Fruit fly (Drosophila melanogaster): ENCODE data around the gene RhoGAP71E.

Gene RhoGAP71E

DNA sequence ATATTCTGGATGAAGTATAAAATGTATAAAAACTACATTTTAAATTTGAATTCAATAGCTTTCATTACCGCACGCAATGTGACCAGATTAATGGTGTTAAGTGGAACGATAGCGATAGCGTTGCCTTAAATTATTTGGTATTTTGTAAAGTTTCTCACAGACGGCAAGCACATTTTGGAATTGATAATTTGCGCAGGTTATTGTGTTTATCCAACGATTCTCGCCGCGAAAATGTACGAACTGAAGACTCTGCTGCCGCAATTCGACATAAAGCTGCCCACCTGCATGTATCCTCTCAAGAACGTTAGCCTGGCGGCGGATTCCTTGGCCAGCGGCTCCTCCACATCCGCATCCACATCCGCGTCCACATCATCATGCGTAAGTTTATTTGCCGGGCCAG lies 5.2 kb upstream of the RhoGAP71E start, which contains the start of gene AIMP2 (continued):
- TF ChIP-seq CG34422 (GFP tag; IDR thresholded peaks at IDR 0.05) (peak; percentile 12; the same call in 1 of the 3 replicates), unc-4 (GFP tag; IDR thresholded peaks at IDR 0.05; ENCODE audit: partially characterized antibody) (peak; percentile 49), MBD-R2 (GFP tag; IDR thresholded peaks at IDR 0.05) (peak; percentile 71), chinmo (GFP tag; IDR thresholded peaks at IDR 0.05; ENCODE audit: partially characterized antibody) (no peak), CG2116 (GFP tag; optimal IDR thresholded peaks at IDR 0.05) (peak; percentile 39), gfzf (GFP tag; optimal IDR thresholded peaks at IDR 0.05) (peak; percentile 80), Hmr (GFP tag; optimal IDR thresholded peaks at IDR 0.05) (no peak), CG16779 (GFP tag; IDR thresholded peaks at IDR 0.05) (0 out of 2 replicates have a peak, but pooled peaks have one; percentile 29), CG33557 (GFP tag; optimal IDR thresholded peaks at IDR 0.05) (no peak), fd3F (GFP tag; optimal IDR thresholded peaks at IDR 0.05) (no peak), CG7372 (GFP tag; IDR thresholded peaks at IDR 0.05) (no peak), CG30020 (tag; optimal IDR thresholded peaks at IDR 0.05) (peak; percentile 21), CG3847 (GFP tag; IDR thresholded peaks at IDR 0.05) (peak; percentile 24; the same call in 1 of the 2 replicates), CG34224 (GFP tag; IDR thresholded peaks at IDR 0.05; ENCODE audit: partially characterized antibody) (0 out of 3 replicates have a peak, but pooled peaks have one; percentile 20), sd (tag; optimal IDR thresholded peaks at IDR 0.05) (peak; percentile 1), bbx (GFP tag; IDR thresholded peaks at IDR 0.05; ENCODE audit: partially characterized antibody) (0 out of 2 replicates have a peak, but pooled peaks have one; percentile 50), CG9797 (GFP tag; optimal IDR thresholded peaks at IDR 0.05) (peak; percentile 78), MESR4 (GFP tag; optimal IDR thresholded peaks at IDR 0.05) (peak; percentile 76), dimm (GFP tag; IDR thresholded peaks at IDR 0.05) (no peak), phol (tag; optimal IDR thresholded peaks at IDR 0.05) (peak; percentile 0), CG12659 (GFP tag; optimal IDR thresholded peaks at IDR 0.05) (peak; percentile 15), Scr (GFP tag; IDR thresholded peaks at IDR 0.05; ENCODE audit: partially characterized antibody) (peak; percentile 31; the same call in 1 of the 2 replicates), inv (GFP tag; IDR thresholded peaks at IDR 0.05; ENCODE audit: partially characterized antibody) (0 out of 2 replicates have a peak, but pooled peaks have one; percentile 13), Myb (GFP tag; optimal IDR thresholded peaks at IDR 0.05) (peak; percentile 72), CG13775 (GFP tag; optimal IDR thresholded peaks at IDR 0.05) (peak; percentile 100), Doc3 (GFP tag; IDR thresholded peaks at IDR 0.05; ENCODE audit: partially characterized antibody) (0 out of 3 replicates have a peak, but pooled peaks have one; percentile 33), stwl (tag; optimal IDR thresholded peaks at IDR 0.05) (peak; percentile 70), CG11723 (GFP tag; optimal IDR thresholded peaks at IDR 0.05) (no peak), Opbp (GFP tag; IDR thresholded peaks at IDR 0.05; ENCODE audit: partially characterized antibody) (0 out of 3 replicates have a peak, but pooled peaks have one; percentile 4), dm (GFP tag; optimal IDR thresholded peaks at IDR 0.05) (peak; percentile 34), Dref (GFP tag; IDR thresholded peaks at IDR 0.05) (peak; percentile 71), pzg (GFP tag; optimal IDR thresholded peaks at IDR 0.05) (peak; percentile 66), lilli (GFP tag; optimal IDR thresholded peaks at IDR 0.05) (no peak), CG16813 (GFP tag; IDR thresholded peaks at IDR 0.05; ENCODE audit: partially characterized antibody) (0 out of 3 replicates have a peak, but pooled peaks have one; percentile 17), Ets97D (GFP tag; optimal IDR thresholded peaks at IDR 0.05) (peak; percentile 11), Pdp1 (GFP tag; optimal IDR thresholded peaks at IDR 0.05) (peak in 1 of 2 experiments; percentile 34), Xbp1 (GFP tag; optimal IDR thresholded peaks at IDR 0.05) (no peak), YL-1 (GFP tag; optimal IDR thresholded peaks at IDR 0.05) (peak; percentile 66), trem (tag; optimal IDR thresholded peaks at IDR 0.05) (peak; percentile 21), CG14710 (tag; optimal IDR thresholded peaks at IDR 0.05) (peak; percentile 18), CG1603 (tag; optimal IDR thresholded peaks at IDR 0.05) (peak; percentile 63), CG13287 (GFP tag; IDR thresholded peaks at IDR 0.05; ENCODE audit: partially characterized antibody) (peak; percentile 55), wek (GFP tag; optimal IDR thresholded peaks at IDR 0.05) (no peak)

Measured in whole organism, embryonic.